5 worm cellular contexts compared by ENCODE assay signal in genomic region chrII:12027697-12028245, ce11.
TF ChIP-seq lines count a peak whose summit lies in the region.

Gene Y17G7B.8 (minus strand): TSS chrII:12027747.

TF ChIP-seq in whole organism, L1 larva, 84 proteins besides CTCF, POLR2A, EP300 and RAD21:
- TF ChIP-seq ama-1 (optimal IDR thresholded peaks at IDR 0.05; lab: Kevin White, UChicago): no peak
- TF ChIP-seq elt-2 (tag; optimal IDR thresholded peaks at IDR 0.05; lab: Kevin White, UChicago): peak; percentile 47
- no peak for TF ChIP-seq ztf-11 (tag; optimal IDR thresholded peaks at IDR 0.05; lab: Kevin White, UChicago)
- TF ChIP-seq fkh-4 (tag; optimal IDR thresholded peaks at IDR 0.05; lab: Kevin White, UChicago; ENCODE audit: borderline replicate concordance): no peak
- no peak for TF ChIP-seq alr-1 (tag; optimal IDR thresholded peaks at IDR 0.05; lab: Kevin White, UChicago; ENCODE audit: borderline replicate concordance)
- TF ChIP-seq efl-1 (optimal IDR thresholded peaks at IDR 0.05; lab: Kevin White, UChicago): no peak
- TF ChIP-seq efl-1 (GFP tag; optimal IDR thresholded peaks at IDR 0.05 in 1 of 2; lab: Kevin White, UChicago): peak in 1 of 2 experiments; percentile 34

TF ChIP-seq in whole organism, L2 larva, 48 proteins besides CTCF, POLR2A, EP300 and RAD21:
- TF ChIP-seq unc-55 (GFP tag; optimal IDR thresholded peaks at IDR 0.05; lab: Kevin White, UChicago) (no peak), R02D3.7 (tag; optimal IDR thresholded peaks at IDR 0.05; lab: Kevin White, UChicago) (no peak), ztf-4 (tag; optimal IDR thresholded peaks at IDR 0.05; lab: Kevin White, UChicago) (no peak), gmeb-1 (tag; optimal IDR thresholded peaks at IDR 0.05; lab: Kevin White, UChicago) (peak; percentile 22), fos-1 (tag; optimal IDR thresholded peaks at IDR 0.05; lab: Kevin White, UChicago) (peak; percentile 98), crh-2 (tag; optimal IDR thresholded peaks at IDR 0.05; lab: Kevin White, UChicago) (peak; percentile 69), sma-3 (GFP tag; optimal IDR thresholded peaks at IDR 0.05; lab: Kevin White, UChicago) (no peak)

TF ChIP-seq in whole organism, L3 larva, 47 proteins besides CTCF, POLR2A, EP300 and RAD21:
- TF ChIP-seq snpc-4 (tag; optimal IDR thresholded peaks at IDR 0.05; lab: Kevin White, UChicago): no peak
- no peak for TF ChIP-seq nhr-77 (tag; optimal IDR thresholded peaks at IDR 0.05; lab: Kevin White, UChicago)
- no peak for TF ChIP-seq unc-62 (GFP tag; optimal IDR thresholded peaks at IDR 0.05; lab: Kevin White, UChicago)
- TF ChIP-seq pqm-1 (tag; optimal IDR thresholded peaks at IDR 0.05; lab: Kevin White, UChicago): peak; percentile 48
- TF ChIP-seq lin-39 (tag; optimal IDR thresholded peaks at IDR 0.05; lab: Kevin White, UChicago): no peak
- no peak for TF ChIP-seq skn-1 (tag; optimal IDR thresholded peaks at IDR 0.05; lab: Kevin White, UChicago)
- peak; percentile 10 for TF ChIP-seq ceh-28 (tag; optimal IDR thresholded peaks at IDR 0.05; lab: Kevin White, UChicago)
- no peak for TF ChIP-seq unc-39 (tag; optimal IDR thresholded peaks at IDR 0.05; lab: Kevin White, UChicago)
- TF ChIP-seq elt-2 (tag; optimal IDR thresholded peaks at IDR 0.05; lab: Kevin White, UChicago): peak; percentile 84
- TF ChIP-seq elt-1 (tag; optimal IDR thresholded peaks at IDR 0.05; lab: Kevin White, UChicago): no peak
- TF ChIP-seq egl-27 (tag; optimal IDR thresholded peaks at IDR 0.05; lab: Kevin White, UChicago): no peak
- TF ChIP-seq pha-4 (tag; optimal IDR thresholded peaks at IDR 0.05; lab: Kevin White, UChicago): peak; percentile 91

TF ChIP-seq in whole organism, L4 larva, 104 proteins besides CTCF, POLR2A, EP300 and RAD21:
- TF ChIP-seq nhr-111 (GFP tag; optimal IDR thresholded peaks at IDR 0.05; lab: Kevin White, UChicago) (no peak), mxl-2 (GFP tag; conservative IDR thresholded peaks at IDR 0.05; lab: Robert Waterston, UW) (no peak), fkh-10 (GFP tag; optimal IDR thresholded peaks at IDR 0.05; lab: Kevin White, UChicago) (no peak), aha-1 (tag; lab: Kevin White, UChicago) (peak; percentile 69), ceh-44 (GFP tag; IDR thresholded peaks at IDR 0.05; lab: Robert Waterston, UW) (no peak), pha-4 (GFP tag; IDR thresholded peaks at IDR 0.05; lab: Robert Waterston, UW) (no peak), pha-4 (tag; optimal IDR thresholded peaks at IDR 0.05; lab: Kevin White, UChicago) (peak; percentile 74), mep-1 (tag; optimal IDR thresholded peaks at IDR 0.05; lab: Kevin White, UChicago) (peak; percentile 8), mdl-1 (tag; optimal IDR thresholded peaks at IDR 0.05; lab: Kevin White, UChicago) (peak in 1 of 2 experiments; percentile 55), nhr-11 (tag; optimal IDR thresholded peaks at IDR 0.05; lab: Kevin White, UChicago) (no peak), hmg-1.1 (GFP tag; IDR thresholded peaks at IDR 0.05; lab: Robert Waterston, UW) (no peak), unc-62 (GFP tag; optimal IDR thresholded peaks at IDR 0.05 in 1 of 2; lab: Kevin White, UChicago) (peak in 1 of 2 experiments; percentile 1), unc-62 (tag; optimal IDR thresholded peaks at IDR 0.05; lab: Kevin White, UChicago) (no peak), Y5F2A.4 (GFP tag; optimal IDR thresholded peaks at IDR 0.05; lab: Kevin White, UChicago) (no peak), hlh-30 (tag; optimal IDR thresholded peaks at IDR 0.05; lab: Kevin White, UChicago; ENCODE audit: insufficient read depth) (peak; percentile 42), nhr-6 (tag; optimal IDR thresholded peaks at IDR 0.05; lab: Kevin White, UChicago) (peak; percentile 92), mes-2 (tag; optimal IDR thresholded peaks at IDR 0.05; lab: Kevin White, UChicago; ENCODE audit: poor library complexity, severe bottlenecking) (no peak), dmd-6 (GFP tag; IDR thresholded peaks at IDR 0.05; lab: Robert Waterston, UW) (peak; percentile 75; the same call in 1 of the 2 replicates), php-3 (GFP tag; IDR thresholded peaks at IDR 0.05; lab: Robert Waterston, UW) (peak; percentile 91), nhr-28 (tag; optimal IDR thresholded peaks at IDR 0.05; lab: Kevin White, UChicago) (peak; percentile 61), R02D3.7 (tag; optimal IDR thresholded peaks at IDR 0.05; lab: Kevin White, UChicago) (no peak), mdt-29 (GFP tag; IDR thresholded peaks at IDR 0.05; lab: Robert Waterston, UW) (no peak), daf-19 (GFP tag; conservative IDR thresholded peaks at IDR 0.05; lab: Robert Waterston, UW) (no peak), D1046.2 (GFP tag; IDR thresholded peaks at IDR 0.05; lab: Robert Waterston, UW) (no peak), zfp-2 (tag; optimal IDR thresholded peaks at IDR 0.05; lab: Kevin White, UChicago) (no peak), daf-16 (GFP tag; optimal IDR thresholded peaks at IDR 0.05; lab: Kevin White, UChicago) (no peak), daf-16 (tag; optimal IDR thresholded peaks at IDR 0.05; lab: Kevin White, UChicago) (peak; percentile 87), ceh-28 (tag; optimal IDR thresholded peaks at IDR 0.05; lab: Kevin White, UChicago) (no peak), hif-1 (tag; optimal IDR thresholded peaks at IDR 0.05; lab: Kevin White, UChicago) (peak in 1 of 2 experiments; percentile 21), ama-1 (optimal IDR thresholded peaks at IDR 0.05; lab: Kevin White, UChicago) (no peak), zip-2 (tag; optimal IDR thresholded peaks at IDR 0.05; lab: Kevin White, UChicago) (no peak), pqm-1 (tag; optimal IDR thresholded peaks at IDR 0.05; lab: Kevin White, UChicago) (peak; percentile 64), dve-1 (tag; optimal IDR thresholded peaks at IDR 0.05; lab: Kevin White, UChicago; ENCODE audit: insufficient read depth) (peak; percentile 80), ctbp-1 (GFP tag; IDR thresholded peaks at IDR 0.05; lab: Robert Waterston, UW) (no peak)
TF ChIP-seq in whole organism, L4 larva: peak in this region for 14.

TF ChIP-seq in whole organism, young adult, 124 proteins besides CTCF, POLR2A, EP300 and RAD21:
- TF ChIP-seq mel-28 (tag; optimal IDR thresholded peaks at IDR 0.05; lab: Kevin White, UChicago; ENCODE audit: borderline replicate concordance) (no peak), mxl-1 (tag; optimal IDR thresholded peaks at IDR 0.05; lab: Kevin White, UChicago) (no peak), Y53G8AR.9 (GFP tag; conservative IDR thresholded peaks at IDR 0.05; lab: Robert Waterston, UW) (no peak), F57C9.4 (tag; optimal IDR thresholded peaks at IDR 0.05; lab: Kevin White, UChicago) (no peak), B0336.3 (GFP tag; IDR thresholded peaks at IDR 0.05; lab: Robert Waterston, UW) (no peak), cebp-2 (GFP tag; IDR thresholded peaks at IDR 0.05; lab: Robert Waterston, UW) (no peak), attf-3 (GFP tag; conservative IDR thresholded peaks at IDR 0.05; lab: Robert Waterston, UW) (no peak), ztf-6 (GFP tag; IDR thresholded peaks at IDR 0.05; lab: Robert Waterston, UW) (no peak), nhr-80 (tag; optimal IDR thresholded peaks at IDR 0.05; lab: Kevin White, UChicago) (peak; percentile 68), let-607 (tag; optimal IDR thresholded peaks at IDR 0.05; lab: Kevin White, UChicago) (peak; percentile 73 to 80), nhr-179 (tag; optimal IDR thresholded peaks at IDR 0.05; lab: Kevin White, UChicago) (no peak), pha-4 (tag; optimal IDR thresholded peaks at IDR 0.05; lab: Kevin White, UChicago) (peak; percentile 66), zim-3 (tag; optimal IDR thresholded peaks at IDR 0.05; lab: Kevin White, UChicago) (no peak), madf-6 (GFP tag; IDR thresholded peaks at IDR 0.05; lab: Robert Waterston, UW) (peak; percentile 18; the same call in 1 of the 2 replicates), repo-1 (tag; optimal IDR thresholded peaks at IDR 0.05; lab: Kevin White, UChicago) (no peak), bed-1 (GFP tag; IDR thresholded peaks at IDR 0.05; lab: Robert Waterston, UW) (no peak), Y95B8A.8 (GFP tag; IDR thresholded peaks at IDR 0.05; lab: Robert Waterston, UW) (no peak), F33H1.4 (GFP tag; IDR thresholded peaks at IDR 0.05; lab: Robert Waterston, UW) (no peak), madf-10 (tag; optimal IDR thresholded peaks at IDR 0.05; lab: Kevin White, UChicago) (no peak), dox-1 (GFP tag; IDR thresholded peaks at IDR 0.05; lab: Robert Waterston, UW) (no peak), zfh-2 (GFP tag; conservative IDR thresholded peaks at IDR 0.05; lab: Robert Waterston, UW) (no peak), unc-62 (GFP tag; optimal IDR thresholded peaks at IDR 0.05; lab: Kevin White, UChicago) (peak; percentile 56), lsl-1 (GFP tag; optimal IDR thresholded peaks at IDR 0.05; lab: Kevin White, UChicago) (peak; percentile 15), Y79H2A.3 (GFP tag; conservative IDR thresholded peaks at IDR 0.05; lab: Robert Waterston, UW) (no peak), ztf-28 (GFP tag; IDR thresholded peaks at IDR 0.05; lab: Robert Waterston, UW) (no peak), K12H6.12 (tag; optimal IDR thresholded peaks at IDR 0.05; lab: Kevin White, UChicago) (no peak), lin-40 (tag; optimal IDR thresholded peaks at IDR 0.05; lab: Kevin White, UChicago) (no peak), B0261.1 (tag; optimal IDR thresholded peaks at IDR 0.05; lab: Kevin White, UChicago) (no peak), ccch-3 (GFP tag; optimal IDR thresholded peaks at IDR 0.05; lab: Kevin White, UChicago) (no peak), nhr-27 (tag; optimal IDR thresholded peaks at IDR 0.05; lab: Kevin White, UChicago) (no peak), ztf-18 (tag; optimal IDR thresholded peaks at IDR 0.05; lab: Kevin White, UChicago) (no peak), dpff-1 (tag; optimal IDR thresholded peaks at IDR 0.05; lab: Kevin White, UChicago) (no peak), nhr-120 (GFP tag; IDR thresholded peaks at IDR 0.05; lab: Robert Waterston, UW) (no peak), tlf-1 (GFP tag; optimal IDR thresholded peaks at IDR 0.05; lab: Kevin White, UChicago) (no peak), sdz-38 (tag; optimal IDR thresholded peaks at IDR 0.05; lab: Kevin White, UChicago) (no peak), lsy-27 (tag; optimal IDR thresholded peaks at IDR 0.05; lab: Kevin White, UChicago; ENCODE audit: borderline replicate concordance, insufficient read depth) (no peak), snpc-3.4 (tag; optimal IDR thresholded peaks at IDR 0.05; lab: Kevin White, UChicago) (no peak), sea-2 (GFP tag; IDR thresholded peaks at IDR 0.05; lab: Robert Waterston, UW) (no peak)
